Fruit fly (Drosophila melanogaster) whole organism: ENCODE data around the gene CG14237.

Experiments used
- CG8478 ChIP-seq: fragments of >200 bp; optimal IDR thresholded peaks from 2 replicates; lab custom pipeline; 2018; ENCODE audit warnings: inconsistent platforms
- pan ChIP-seq: fragments of >200 bp; optimal IDR thresholded peaks from 2 replicates; lab custom pipeline; 2017
- psq ChIP-seq: fragments of >200 bp; optimal IDR thresholded peaks from 2 replicates; lab custom pipeline; 2017
- usp ChIP-seq: fragments of >200 bp; optimal IDR thresholded peaks from 2 replicates; lab custom pipeline; 2017; ENCODE audit warnings: missing biosample characterization, missing genetic modification characterization, mixed read lengths

dm6 chr3R:26433743-26434142 is 22.9 kb upstream of the CG14237 start:
- TF ChIP-seq CG8478 (lab: Kevin White, UChicago) (no peak), psq (lab: Kevin White, UChicago) (no peak), usp (GFP tag; lab: Kevin White, UChicago) (no peak), pan (lab: Kevin White, UChicago) (no peak)
